Fruit fly (Drosophila melanogaster): Measurements from ENCODE around the gene Ndc1.

The Ndc1 gene

dm6 chr3R:23939921-23940839, 16.0 kb downstream of the Ndc1 start (continued):
- TF ChIP-seq fru (optimal IDR thresholded peaks at IDR 0.05) (no peak), Bteb2 (GFP tag; optimal IDR thresholded peaks at IDR 0.05) (peak; percentile 64)

- TF ChIP-seq CG3995 (GFP tag; optimal IDR thresholded peaks at IDR 0.05): no peak
- TF ChIP-seq sqz (GFP tag; optimal IDR thresholded peaks at IDR 0.05): peak; percentile 46
- TF ChIP-seq vvl (GFP tag; IDR thresholded peaks at IDR 0.05): peak; percentile 7; the same call in 1 of the 2 replicates
- peak; percentile 58 for TF ChIP-seq CG7987 (GFP tag; optimal IDR thresholded peaks at IDR 0.05)
- peak; percentile 54 for TF ChIP-seq sens (GFP tag)
- TF ChIP-seq cwo (GFP tag; optimal IDR thresholded peaks at IDR 0.05): peak; percentile 95
- no peak for TF ChIP-seq cg (GFP tag; optimal IDR thresholded peaks at IDR 0.05)
- TF ChIP-seq Med (GFP tag): peak; percentile 51
- 0 out of 2 replicates have a peak, but pooled peaks have one; percentile 4 for TF ChIP-seq CG7372 (GFP tag; IDR thresholded peaks at IDR 0.05)
- peak; percentile 45 for TF ChIP-seq Ets65A (GFP tag)
Measured at dm6 chr3R:23940840-23941364, 16.7 kb downstream of the Ndc1 start.

- TF ChIP-seq sqz (GFP tag; optimal IDR thresholded peaks at IDR 0.05) (peak; percentile 44), maf-S (GFP tag; optimal IDR thresholded peaks at IDR 0.05) (no peak), CG17328 (GFP tag; IDR thresholded peaks at IDR 0.05) (peak; percentile 46; the same call in 1 of the 2 replicates), wor (GFP tag; IDR thresholded peaks at IDR 0.05) (peak; percentile 42; the same call in 1 of the 2 replicates), NFAT (GFP tag; IDR thresholded peaks at IDR 0.05) (no peak), wek (GFP tag; optimal IDR thresholded peaks at IDR 0.05) (no peak), CG13123 (GFP tag; optimal IDR thresholded peaks at IDR 0.05) (no peak), CG31388 (GFP tag; optimal IDR thresholded peaks at IDR 0.05) (no peak), HHEX (GFP tag; optimal IDR thresholded peaks at IDR 0.05) (peak; percentile 35), CG13424 (tag; optimal IDR thresholded peaks at IDR 0.05) (no peak), CG14965 (GFP tag; optimal IDR thresholded peaks at IDR 0.05; ENCODE audit: borderline replicate concordance) (no peak), Dbx (GFP tag; IDR thresholded peaks at IDR 0.05) (no peak), Stat92E (GFP tag; optimal IDR thresholded peaks at IDR 0.05) (no peak), CG10431 (GFP tag; optimal IDR thresholded peaks at IDR 0.05) (no peak), CG4424 (GFP tag; optimal IDR thresholded peaks at IDR 0.05) (peak; percentile 11), CG9797 (GFP tag; optimal IDR thresholded peaks at IDR 0.05) (no peak), ftz-f1 (GFP tag; optimal IDR thresholded peaks at IDR 0.05) (no peak), pnt (GFP tag; optimal IDR thresholded peaks at IDR 0.05) (peak; percentile 16), onecut (GFP tag; IDR thresholded peaks at IDR 0.05) (peak; percentile 90), CG18599 (GFP tag; optimal IDR thresholded peaks at IDR 0.05) (peak; percentile 65), odd (GFP tag; optimal IDR thresholded peaks at IDR 0.05) (no peak), cg (GFP tag; optimal IDR thresholded peaks at IDR 0.05) (no peak), CG10366 (GFP tag; IDR thresholded peaks at IDR 0.05) (no peak), CG3726 (GFP tag; IDR thresholded peaks at IDR 0.05) (no peak), Deaf1 (tag; optimal IDR thresholded peaks at IDR 0.05) (no peak), CG14441 (GFP tag; IDR thresholded peaks at IDR 0.05) (peak; percentile 60; the same call in 1 of the 2 replicates), CG3407 (GFP tag; optimal IDR thresholded peaks at IDR 0.05) (no peak), CG15011 (GFP tag; optimal IDR thresholded peaks at IDR 0.05) (no peak), cato (GFP tag; optimal IDR thresholded peaks at IDR 0.05; ENCODE audit: borderline replicate concordance) (no peak), Aef1 (GFP tag; IDR thresholded peaks at IDR 0.05) (peak; percentile 50), Dad (GFP tag; optimal IDR thresholded peaks at IDR 0.05) (no peak), Xrp1 (GFP tag; IDR thresholded peaks at IDR 0.05) (peak; percentile 50; the same call in 1 of the 2 replicates), CG16779 (GFP tag; IDR thresholded peaks at IDR 0.05) (no peak), Poxn (GFP tag; IDR thresholded peaks at IDR 0.05) (no peak)
Measured at dm6 chr3R:23941643-23942424, 17.6 kb downstream of the Ndc1 start.
